Fruit fly (Drosophila melanogaster): Measurements from ENCODE around the gene CG31743.

dm6 chr2L:16842505-16842904, 36.8 kb upstream of the CG31743 start:
- TF ChIP-seq Abd-B (GFP tag; optimal IDR thresholded peaks at IDR 0.05) = no peak
- TF ChIP-seq Dfd (GFP tag; optimal IDR thresholded peaks at IDR 0.05) = no peak
- no peak for TF ChIP-seq lola (GFP tag; optimal IDR thresholded peaks at IDR 0.05)
- TF ChIP-seq Hr78 (GFP tag; optimal IDR thresholded peaks at IDR 0.05) = no peak
- no peak for TF ChIP-seq psq (GFP tag; optimal IDR thresholded peaks at IDR 0.05)
- TF ChIP-seq usp (GFP tag; optimal IDR thresholded peaks at IDR 0.05) = no peak
